Worm (Caenorhabditis elegans): Measurements from ENCODE around the gene srw-98.

srw-98 gene

DNA sequence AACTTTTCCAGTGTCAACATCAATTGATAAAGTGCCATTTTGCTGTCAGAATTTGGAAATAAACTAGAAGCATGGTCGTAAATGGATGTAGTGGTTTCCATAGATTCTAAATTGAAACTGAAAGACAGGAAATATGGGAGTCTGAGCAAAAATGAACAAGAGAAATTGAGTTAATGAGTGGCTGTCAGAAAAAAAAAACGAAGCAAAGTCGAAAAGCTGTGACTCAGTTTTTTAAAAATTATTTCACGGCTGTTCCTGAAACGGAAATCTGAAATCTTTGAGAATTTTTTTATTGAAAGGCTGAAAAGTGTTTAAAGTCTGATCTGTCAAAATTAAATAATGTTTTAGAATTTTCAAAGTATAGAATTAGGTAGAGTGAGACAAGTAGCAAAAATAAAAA is at the start of gene srw-98:
srw-98 (minus strand) TSS at position 101 of the 400 bp plus-strand sequence.
- TF ChIP-seq blmp-1 (tag; optimal IDR thresholded peaks at IDR 0.05) = no peak
- no peak for TF ChIP-seq fkh-10 (GFP tag; optimal IDR thresholded peaks at IDR 0.05)
- no peak for TF ChIP-seq dpl-1 (GFP tag; optimal IDR thresholded peaks at IDR 0.05)
- no peak for TF ChIP-seq hlh-17 (GFP tag; optimal IDR thresholded peaks at IDR 0.05; ENCODE audit: borderline replicate concordance)
- no peak for TF ChIP-seq C16A3.4 (tag; optimal IDR thresholded peaks at IDR 0.05)
- TF ChIP-seq unc-62 (GFP tag; optimal IDR thresholded peaks at IDR 0.05) = no peak
- no peak for TF ChIP-seq xbp-1 (tag; optimal IDR thresholded peaks at IDR 0.05)
- TF ChIP-seq elt-3 (tag; optimal IDR thresholded peaks at IDR 0.05) = no peak
- TF ChIP-seq alr-1 (tag; optimal IDR thresholded peaks at IDR 0.05; ENCODE audit: borderline replicate concordance) = no peak

DNA sequence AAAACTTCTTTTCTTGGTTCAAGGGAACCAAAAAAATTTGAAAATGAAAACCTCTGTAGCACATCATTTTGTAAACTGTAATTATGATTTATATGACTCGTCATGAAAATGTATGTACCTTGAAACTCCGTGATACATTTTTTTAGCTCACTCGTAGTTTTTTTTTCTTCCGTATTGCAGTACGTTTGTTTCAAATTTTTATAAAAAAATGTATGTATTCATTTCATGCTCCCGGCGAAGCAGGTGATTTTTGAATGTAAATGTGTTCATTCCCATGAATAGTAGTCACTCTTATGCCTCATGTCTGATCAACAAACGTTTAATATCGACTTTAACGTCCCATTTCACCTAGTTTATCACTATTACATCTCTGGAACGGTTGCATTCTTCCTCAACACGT is 47.2 kb upstream of the srw-98 start, which contains the start of gene sri-27:
sri-27 (plus strand) TSS at position 301 of the 400 bp plus-strand sequence.
- TF ChIP-seq aly-2 (tag; optimal IDR thresholded peaks at IDR 0.05) (no peak), nhr-76 (tag; optimal IDR thresholded peaks at IDR 0.05) (no peak), mef-2 (tag; optimal IDR thresholded peaks at IDR 0.05) (no peak), unc-130 (tag; optimal IDR thresholded peaks at IDR 0.05) (no peak), snu-23 (GFP tag; optimal IDR thresholded peaks at IDR 0.05) (no peak), ceh-63 (GFP tag; optimal IDR thresholded peaks at IDR 0.05) (no peak), efl-3 (GFP tag; optimal IDR thresholded peaks at IDR 0.05) (no peak), nhr-84 (tag; optimal IDR thresholded peaks at IDR 0.05) (no peak), dsc-1 (tag; optimal IDR thresholded peaks at IDR 0.05) (no peak), C16A3.4 (tag; optimal IDR thresholded peaks at IDR 0.05) (no peak), tlp-1 (tag; optimal IDR thresholded peaks at IDR 0.05) (no peak)

DNA sequence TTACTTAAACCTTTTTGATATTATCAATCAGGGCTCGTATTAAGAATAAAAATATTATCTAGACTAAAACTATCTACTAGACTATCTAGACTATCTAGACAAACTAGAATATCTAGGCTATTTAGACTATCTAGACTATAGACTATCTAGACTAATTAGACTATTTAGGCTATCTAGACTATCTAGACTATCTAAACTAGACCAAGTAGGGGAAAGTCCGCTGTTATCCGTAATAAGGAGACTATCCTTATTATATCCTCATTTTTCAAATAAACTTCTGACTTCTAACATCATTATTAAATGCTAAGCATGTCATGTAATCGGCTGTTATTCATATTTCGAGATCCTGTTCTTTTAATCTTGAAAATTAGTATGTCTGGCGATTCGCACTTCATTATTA is 43.8 kb upstream of the srw-98 start, which contains the start of gene srw-101:
srw-101 (plus strand) TSS at position 301 of the 400 bp plus-strand sequence.
- TF ChIP-seq nhr-71 (tag; optimal IDR thresholded peaks at IDR 0.05) (no peak), unc-130 (tag; optimal IDR thresholded peaks at IDR 0.05) (no peak), nhr-76 (tag; optimal IDR thresholded peaks at IDR 0.05) (no peak), egl-27 (tag; optimal IDR thresholded peaks at IDR 0.05) (no peak), alr-1 (tag; optimal IDR thresholded peaks at IDR 0.05; ENCODE audit: borderline replicate concordance) (no peak), dpl-1 (GFP tag; optimal IDR thresholded peaks at IDR 0.05) (no peak), ets-5 (GFP tag; IDR thresholded peaks at IDR 0.05) (no peak), Y116A8C.19 (tag; optimal IDR thresholded peaks at IDR 0.05; ENCODE audit: borderline replicate concordance) (no peak), tbx-2 (tag; optimal IDR thresholded peaks at IDR 0.05) (no peak), xbp-1 (tag; optimal IDR thresholded peaks at IDR 0.05) (no peak), vab-15 (tag; optimal IDR thresholded peaks at IDR 0.05) (no peak), C34B4.2 (tag; optimal IDR thresholded peaks at IDR 0.05) (no peak), tlp-1 (tag; optimal IDR thresholded peaks at IDR 0.05) (no peak), mep-1 (tag; optimal IDR thresholded peaks at IDR 0.05) (no peak), zag-1 (tag; optimal IDR thresholded peaks at IDR 0.05) (no peak), lin-39 (tag; optimal IDR thresholded peaks at IDR 0.05) (no peak), nhr-47 (tag; optimal IDR thresholded peaks at IDR 0.05) (no peak), lin-14 (GFP tag; optimal IDR thresholded peaks at IDR 0.05) (no peak)

DNA sequence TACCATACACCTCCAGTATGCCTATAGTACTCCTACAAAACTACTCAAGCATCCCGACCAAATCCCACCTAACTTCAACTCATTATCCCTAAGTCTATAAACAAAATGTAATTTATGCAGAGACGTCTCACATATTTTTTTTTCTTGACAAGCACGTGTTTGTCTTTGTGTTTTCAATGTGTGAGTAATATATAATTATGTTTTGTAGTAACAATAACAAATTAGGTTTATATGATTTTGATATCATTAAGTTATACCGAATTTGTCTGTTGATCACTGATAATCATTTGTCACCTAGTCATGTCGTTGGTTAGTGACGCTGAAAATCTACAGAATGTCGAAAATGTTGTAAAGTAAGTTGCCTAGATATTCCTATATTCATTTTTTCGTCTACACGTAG is 41.8 kb upstream of the srw-98 start, which contains the start of gene srw-102:
srw-102 (plus strand) TSS at position 301 of the 400 bp plus-strand sequence.
- TF ChIP-seq nhr-28 (tag; optimal IDR thresholded peaks at IDR 0.05) = no peak
- no peak for TF ChIP-seq lin-13 (GFP tag; optimal IDR thresholded peaks at IDR 0.05)
- no peak for TF ChIP-seq C34B4.2 (tag; optimal IDR thresholded peaks at IDR 0.05)
- TF ChIP-seq ceh-8 (GFP tag; optimal IDR thresholded peaks at IDR 0.05) = peak; percentile 81
- peak; percentile 21 for TF ChIP-seq nhr-47 (tag; optimal IDR thresholded peaks at IDR 0.05)
- TF ChIP-seq snpc-4 (tag; optimal IDR thresholded peaks at IDR 0.05) = no peak

All from whole organism, L1 larva.